Fruit fly (Drosophila melanogaster): ENCODE data around the gene CG14805.

The CG14805 gene

dm6 chrX:1849914-1850313 lies 27.2 kb upstream of the CG14805 start (continued):
- TF ChIP-seq Sox15 (GFP tag; optimal IDR thresholded peaks at IDR 0.05) (no peak), pdm3 (GFP tag; optimal IDR thresholded peaks at IDR 0.05) (peak; percentile 14), salr (GFP tag; optimal IDR thresholded peaks at IDR 0.05) (no peak), cyc (GFP tag; optimal IDR thresholded peaks at IDR 0.05) (peak; percentile 7), acj6 (GFP tag; optimal IDR thresholded peaks at IDR 0.05) (peak; percentile 2), CG9139 (GFP tag; optimal IDR thresholded peaks at IDR 0.05) (no peak), esn (GFP tag; optimal IDR thresholded peaks at IDR 0.05) (peak; percentile 43), CG1621 (tag; optimal IDR thresholded peaks at IDR 0.05) (no peak), Gug (GFP tag; IDR thresholded peaks at IDR 0.05) (no peak), Eip75B (GFP tag; optimal IDR thresholded peaks at IDR 0.05) (no peak), Blimp-1 (GFP tag; optimal IDR thresholded peaks at IDR 0.05) (no peak)

DNA sequence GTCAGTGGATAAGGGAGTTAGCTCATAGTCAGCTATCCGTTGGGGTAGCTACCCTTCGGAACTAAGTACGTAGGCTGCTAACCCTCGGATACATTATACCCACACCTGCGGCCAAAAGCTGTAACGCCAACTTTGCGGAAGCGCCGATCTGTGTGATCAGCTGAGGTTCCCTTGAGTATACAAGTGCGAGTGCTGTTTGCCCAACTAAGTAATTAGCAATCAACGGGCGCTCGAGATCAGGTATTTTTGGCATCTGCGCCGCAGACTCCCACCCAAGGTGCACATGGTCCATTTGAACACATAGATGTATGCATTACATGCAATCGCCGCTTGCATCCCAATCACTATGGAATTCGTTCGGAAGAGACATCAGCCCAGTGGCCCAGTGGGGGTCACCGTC lies 23.0 kb upstream of the CG14805 start:
- TF ChIP-seq fkh (GFP tag; optimal IDR thresholded peaks at IDR 0.05) = peak; percentile 81
- peak; percentile 27 for TF ChIP-seq svp (GFP tag)
- TF ChIP-seq CG11762 (GFP tag; optimal IDR thresholded peaks at IDR 0.05; ENCODE audit: insufficient read depth) = no peak

DNA sequence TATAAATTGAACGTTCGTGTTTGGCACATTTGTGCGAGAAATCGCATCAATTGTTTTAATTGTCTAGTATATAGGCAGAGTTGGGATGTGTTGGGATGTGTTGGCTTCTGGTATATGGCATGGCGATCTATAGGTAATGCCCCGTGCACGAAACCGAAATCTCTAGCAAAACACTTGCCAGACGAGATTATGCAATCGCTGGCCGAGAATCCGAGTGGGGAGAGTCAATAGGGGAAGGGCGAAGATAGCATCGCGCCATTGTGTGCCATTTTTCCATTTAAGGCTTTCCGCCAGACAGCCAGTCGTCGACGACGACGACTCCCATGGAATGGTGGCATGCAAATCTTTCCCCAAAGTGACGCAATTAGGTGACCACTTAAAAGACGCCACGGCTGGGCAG lies 22.2 kb upstream of the CG14805 start:
- peak; percentile 76 for TF ChIP-seq svp (GFP tag)
- peak; percentile 62 for TF ChIP-seq vri (GFP tag; optimal IDR thresholded peaks at IDR 0.05)
- no peak for TF ChIP-seq fd85E (GFP tag; optimal IDR thresholded peaks at IDR 0.05)
- TF ChIP-seq Eip78C (GFP tag) = peak; percentile 43

DNA sequence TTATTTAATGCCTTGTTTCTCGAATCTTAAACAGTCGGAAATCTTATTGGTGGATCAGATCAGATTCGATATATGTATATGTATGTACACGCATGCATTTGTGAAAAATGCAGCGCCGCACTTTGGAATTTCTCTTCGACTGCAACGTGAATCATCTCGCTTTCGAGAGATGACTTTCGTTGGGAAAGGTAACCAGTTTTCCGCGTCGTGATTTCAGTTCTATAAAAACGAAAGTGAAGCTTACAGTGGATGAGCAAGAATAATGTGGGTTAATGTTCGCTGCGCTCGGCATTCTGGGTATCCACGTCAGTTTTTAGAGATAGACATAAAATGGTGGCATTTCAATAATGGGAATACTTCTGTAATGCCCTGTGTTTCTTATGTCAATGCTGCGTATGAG lies 20.5 kb upstream of the CG14805 start:
- no peak for TF ChIP-seq Hr38 (GFP tag; optimal IDR thresholded peaks at IDR 0.05)
- TF ChIP-seq spab (GFP tag; optimal IDR thresholded peaks at IDR 0.05) = no peak
- no peak for TF ChIP-seq CG4318 (GFP tag; optimal IDR thresholded peaks at IDR 0.05)
- TF ChIP-seq CG11294 (GFP tag; IDR thresholded peaks at IDR 0.05) = no peak
- no peak for TF ChIP-seq CG6792 (GFP tag; optimal IDR thresholded peaks at IDR 0.05)
- no peak for TF ChIP-seq CG9139 (GFP tag; optimal IDR thresholded peaks at IDR 0.05)
- TF ChIP-seq Sox15 (GFP tag; optimal IDR thresholded peaks at IDR 0.05) = no peak
- TF ChIP-seq Blimp-1 (GFP tag; optimal IDR thresholded peaks at IDR 0.05) = peak; percentile 94

dm6 chrX:1858867-1859266 lies 18.2 kb upstream of the CG14805 start, which contains the start of gene Lamtor5:
Gene Lamtor5 (minus strand): TSS chrX:1858971.
- TF ChIP-seq cyc (GFP tag; optimal IDR thresholded peaks at IDR 0.05) = peak; percentile 14
- peak; percentile 63 for TF ChIP-seq CG6163 (GFP tag; IDR thresholded peaks at IDR 0.05)
- peak; percentile 5 for TF ChIP-seq fd85E (GFP tag; optimal IDR thresholded peaks at IDR 0.05)
- peak; percentile 6 for TF ChIP-seq Ets21C (GFP tag; optimal IDR thresholded peaks at IDR 0.05)
- TF ChIP-seq Sox15 (GFP tag; optimal IDR thresholded peaks at IDR 0.05) = no peak
- TF ChIP-seq Hr38 (GFP tag; optimal IDR thresholded peaks at IDR 0.05) = no peak
- TF ChIP-seq lz (GFP tag; optimal IDR thresholded peaks at IDR 0.05) = peak; percentile 63
- TF ChIP-seq CG3032 (tag; optimal IDR thresholded peaks at IDR 0.05) = peak; percentile 37
- TF ChIP-seq CG11294 (GFP tag; IDR thresholded peaks at IDR 0.05) = no peak
- no peak for TF ChIP-seq Eip93F (GFP tag; optimal IDR thresholded peaks at IDR 0.05)
- TF ChIP-seq CG6276 (GFP tag; optimal IDR thresholded peaks at IDR 0.05) = no peak
- peak; percentile 72 for TF ChIP-seq Eip78C (GFP tag)
- TF ChIP-seq svp (GFP tag) = peak; percentile 83
- TF ChIP-seq vri (GFP tag; optimal IDR thresholded peaks at IDR 0.05) = peak; percentile 45
- peak; percentile 48 for TF ChIP-seq CG10631 (GFP tag; optimal IDR thresholded peaks at IDR 0.05)
- peak; percentile 7 for TF ChIP-seq CG6808 (GFP tag; optimal IDR thresholded peaks at IDR 0.05)
- TF ChIP-seq Hr4 (GFP tag; optimal IDR thresholded peaks at IDR 0.05) = peak; percentile 45
- peak; percentile 49 for TF ChIP-seq acj6 (GFP tag; optimal IDR thresholded peaks at IDR 0.05)
- TF ChIP-seq CG3919 (GFP tag; optimal IDR thresholded peaks at IDR 0.05) = peak; percentile 38
- no peak for TF ChIP-seq fkh (GFP tag; optimal IDR thresholded peaks at IDR 0.05)
- peak; percentile 82 for TF ChIP-seq Sox14 (GFP tag; optimal IDR thresholded peaks at IDR 0.05)
- peak; percentile 40 for TF ChIP-seq pdm3 (GFP tag; optimal IDR thresholded peaks at IDR 0.05)
- TF ChIP-seq CG11762 (GFP tag; optimal IDR thresholded peaks at IDR 0.05; ENCODE audit: insufficient read depth) = no peak
- peak; percentile 51 for TF ChIP-seq Hr39 (GFP tag; optimal IDR thresholded peaks at IDR 0.05)
- no peak for TF ChIP-seq CG6854 (GFP tag; optimal IDR thresholded peaks at IDR 0.05)
- TF ChIP-seq CG11902 (GFP tag; optimal IDR thresholded peaks at IDR 0.05) = no peak
- peak; percentile 36 for TF ChIP-seq Ets96B (tag; optimal IDR thresholded peaks at IDR 0.05)
- peak; percentile 64 for TF ChIP-seq Eip75B (GFP tag; optimal IDR thresholded peaks at IDR 0.05)
- peak; percentile 63 for TF ChIP-seq esn (GFP tag; optimal IDR thresholded peaks at IDR 0.05)
- TF ChIP-seq dsx (GFP tag; optimal IDR thresholded peaks at IDR 0.05; ENCODE audit: poor library complexity, severe bottlenecking) = peak; percentile 23
- peak; percentile 36 for TF ChIP-seq CG8632 (GFP tag; optimal IDR thresholded peaks at IDR 0.05)
- peak; percentile 47 for TF ChIP-seq CG31627 (GFP tag; optimal IDR thresholded peaks at IDR 0.05)
- TF ChIP-seq Sox102F (GFP tag; optimal IDR thresholded peaks at IDR 0.05) = peak; percentile 69
- TF ChIP-seq ss (GFP tag; optimal IDR thresholded peaks at IDR 0.05) = peak; percentile 3 to 39
